Fruit fly (Drosophila melanogaster) whole organism, embryonic: Measurements from ENCODE around the gene Dredd.

Source experiments
- ATbp ChIP-seq: fragments of 200-800 bp; sonication (Bioruptor generic); optimal IDR thresholded peaks from 2 replicates; lab custom pipeline; 2017; ENCODE audit warnings: missing biosample characterization, mild to moderate bottlenecking, missing genetic modification characterization, missing genetic modification reagents
- Awh ChIP-seq: fragments of 200-800 bp; sonication (Bioruptor generic); IDR thresholded peaks from 2 replicates; pipeline ENCODE4, ENCODE4 v1.3.6; 2022; ENCODE audit warnings: missing biosample characterization, missing genetic modification characterization
- B-H1 ChIP-seq: fragments of 200-800 bp; sonication (Bioruptor generic); IDR thresholded peaks from 3 replicates; pipeline ENCODE4 v1.3.6; 2022; ENCODE audit warnings: missing biosample characterization, missing genetic modification characterization
- BEAF-32 ChIP-seq: fragments of 200-800 bp; sonication (Bioruptor generic); optimal IDR thresholded peaks from 3 replicates; lab custom pipeline; 2017; ENCODE audit warnings: missing biosample characterization, missing genetic modification characterization, mild to moderate bottlenecking, moderate library complexity, missing genetic modification reagents
- CG12659 ChIP-seq: fragments of 200-800 bp; sonication (Bioruptor generic); optimal IDR thresholded peaks from 3 replicates; lab custom pipeline; 2017; ENCODE audit warnings: mild to moderate bottlenecking, missing biosample characterization, missing genetic modification reagents, missing genetic modification characterization
- CG12769 ChIP-seq: fragments of 200-800 bp; sonication (Bioruptor generic); optimal IDR thresholded peaks from 2 replicates; lab custom pipeline; 2019; ENCODE audit warnings: missing biosample characterization, mild to moderate bottlenecking, missing genetic modification characterization, moderate library complexity
- CG13894 ChIP-seq: fragments of 200-800 bp; sonication (Bioruptor generic); optimal IDR thresholded peaks from 3 replicates; lab custom pipeline; 2018; ENCODE audit warnings: missing biosample characterization, mild to moderate bottlenecking, missing genetic modification characterization, moderate library complexity
- CG16815 ChIP-seq: fragments of 200-800 bp; sonication (Bioruptor generic); optimal IDR thresholded peaks from 3 replicates; lab custom pipeline; 2017; ENCODE audit warnings: missing biosample characterization, mild to moderate bottlenecking, missing genetic modification characterization
- CG18011 ChIP-seq: fragments of 200-800 bp; sonication (Bioruptor generic); optimal IDR thresholded peaks from 2 replicates; lab custom pipeline; 2017; ENCODE audit warnings: missing biosample characterization, missing genetic modification characterization, mild to moderate bottlenecking, moderate library complexity, missing genotype
- CG2116 ChIP-seq: fragments of 200-800 bp; sonication (Bioruptor generic); optimal IDR thresholded peaks from 3 replicates; lab custom pipeline; 2018; ENCODE audit warnings: missing biosample characterization, mild to moderate bottlenecking, missing genetic modification characterization
- CG3847 ChIP-seq: fragments of 200-800 bp; sonication (Bioruptor generic); IDR thresholded peaks from 2 replicates; pipeline ENCODE4 v1.3.6; 2022; ENCODE audit warnings: missing biosample characterization, missing genetic modification characterization
- CG5245 ChIP-seq: fragments of 200-800 bp; sonication (Bioruptor generic); optimal IDR thresholded peaks from 3 replicates; lab custom pipeline; 2016; ENCODE audit warnings: missing biosample characterization, missing genetic modification characterization
- CG6272 ChIP-seq: fragments of 200-800 bp; sonication (Bioruptor generic); IDR thresholded peaks from 2 replicates; pipeline ENCODE4 v1.3.6; 2022; ENCODE audit warnings: missing biosample characterization, missing genetic modification characterization
- CG7372 ChIP-seq: fragments of 200-800 bp; sonication (Bioruptor generic); IDR thresholded peaks from 2 replicates; pipeline ENCODE4 v1.3.6; 2022; ENCODE audit warnings: missing biosample characterization, missing genetic modification characterization
- Camta ChIP-seq: fragments of 200-800 bp; sonication (Bioruptor generic); optimal IDR thresholded peaks from 2 replicates; lab custom pipeline; 2016; ENCODE audit warnings: missing biosample characterization, missing genetic modification characterization
- Dll ChIP-seq: fragments of 200-800 bp; sonication (Bioruptor generic); IDR thresholded peaks from 4 replicates; pipeline ENCODE4 v1.3.6; 2022; ENCODE audit warnings: missing biosample characterization, missing genetic modification characterization; ENCODE audit not compliant: partially characterized antibody
- Dp ChIP-seq: fragments of 200-800 bp; sonication (Bioruptor generic); optimal IDR thresholded peaks from 2 replicates; lab custom pipeline; 2018; ENCODE audit warnings: missing biosample characterization, mild to moderate bottlenecking, missing genetic modification characterization, moderate library complexity
- Gsc ChIP-seq: fragments of 200-800 bp; sonication (Bioruptor generic); IDR thresholded peaks from 2 replicates; pipeline ENCODE4 v1.3.6; 2022; ENCODE audit warnings: missing biosample characterization, missing genetic modification characterization
- HHEX ChIP-seq: fragments of 200-800 bp; sonication (Bioruptor generic); optimal IDR thresholded peaks from 3 replicates; lab custom pipeline; 2017; ENCODE audit warnings: missing biosample characterization, mild to moderate bottlenecking, missing genetic modification characterization, missing genetic modification reagents
- HmgZ ChIP-seq: fragments of 200-800 bp; sonication (Bioruptor generic); optimal IDR thresholded peaks from 2 replicates; lab custom pipeline; 2018; ENCODE audit warnings: missing biosample characterization, mild to moderate bottlenecking, missing genetic modification characterization
- Hsf ChIP-seq: fragments of 200-800 bp; sonication (Bioruptor generic); optimal IDR thresholded peaks from 3 replicates; lab custom pipeline; 2016; ENCODE audit warnings: missing biosample characterization, missing genetic modification characterization
- Kr ChIP-seq: fragments of 200-800 bp; sonication (Bioruptor generic); optimal IDR thresholded peaks from 2 replicates; lab custom pipeline; 2017; ENCODE audit warnings: missing biosample characterization, mild to moderate bottlenecking, missing genetic modification characterization
- Lhr ChIP-seq: fragments of 200-800 bp; sonication (Bioruptor generic); optimal IDR thresholded peaks from 3 replicates; lab custom pipeline; 2017; ENCODE audit warnings: mild to moderate bottlenecking, missing biosample characterization, missing genetic modification reagents, missing genetic modification characterization
- Lpt ChIP-seq: fragments of >200 bp; optimal IDR thresholded peaks from 2 replicates; lab custom pipeline; 2018; ENCODE audit warnings: missing biosample characterization, missing genetic modification characterization
- Med ChIP-seq: fragments of 200-800 bp; sonication (Bioruptor generic); peaks from one replicate; lab custom pipeline; 2016; ENCODE audit warnings: missing biosample characterization, missing genetic modification characterization, mild to moderate bottlenecking, inconsistent platforms, moderate library complexity
- Myb ChIP-seq: fragments of 200-800 bp; sonication (Bioruptor generic); optimal IDR thresholded peaks from 2 replicates; lab custom pipeline; 2016; ENCODE audit warnings: missing biosample characterization, missing genetic modification characterization
- NC2β ChIP-seq: fragments of 200-800 bp; sonication (Bioruptor generic); optimal IDR thresholded peaks from 2 replicates; lab custom pipeline; 2016; ENCODE audit warnings: missing biosample characterization, missing genetic modification characterization
- Opbp ChIP-seq: fragments of 200-800 bp; sonication (Bioruptor generic); IDR thresholded peaks from 3 replicates; pipeline ENCODE4 v1.3.6; 2022; ENCODE audit warnings: missing biosample characterization, missing genetic modification characterization; ENCODE audit not compliant: partially characterized antibody
- Sox102F ChIP-seq: fragments of 200-800 bp; sonication (Bioruptor generic); optimal IDR thresholded peaks from 2 replicates; lab custom pipeline; 2018; ENCODE audit warnings: missing biosample characterization, mild to moderate bottlenecking, missing genetic modification characterization, moderate library complexity
- bigmax ChIP-seq: fragments of 200-800 bp; sonication (Bioruptor generic); optimal IDR thresholded peaks from 2 replicates; lab custom pipeline; 2018; ENCODE audit warnings: missing biosample characterization, mild to moderate bottlenecking, missing genetic modification characterization
- btn ChIP-seq: fragments of 200-800 bp; sonication (Bioruptor generic); optimal IDR thresholded peaks from 2 replicates; lab custom pipeline; 2016; ENCODE audit warnings: missing biosample characterization, missing genetic modification characterization
- chm ChIP-seq: fragments of 200-800 bp; sonication (Bioruptor generic); IDR thresholded peaks from 2 replicates; pipeline ENCODE4 v1.3.6; 2022; ENCODE audit warnings: missing biosample characterization, missing genetic modification characterization
- crol ChIP-seq: fragments of 200-800 bp; sonication (Bioruptor generic); IDR thresholded peaks from 2 replicates; pipeline ENCODE4 v1.3.6; 2022; ENCODE audit warnings: missing biosample characterization, missing genetic modification characterization
- ewg ChIP-seq: fragments of 200-800 bp; sonication (Bioruptor generic); optimal IDR thresholded peaks from 3 replicates; lab custom pipeline; 2017; ENCODE audit warnings: mild to moderate bottlenecking, missing biosample characterization, missing genetic modification reagents, missing genetic modification characterization
- ham ChIP-seq: fragments of 200-800 bp; sonication (Bioruptor generic); IDR thresholded peaks from 2 replicates; pipeline ENCODE4 v1.3.6; 2022; ENCODE audit warnings: missing biosample characterization, missing genetic modification characterization
- inv ChIP-seq: fragments of 200-800 bp; sonication (Bioruptor generic); IDR thresholded peaks from 2 replicates; pipeline ENCODE4 v1.3.6; 2022; ENCODE audit warnings: missing biosample characterization, missing genetic modification characterization; ENCODE audit not compliant: partially characterized antibody
- luna ChIP-seq: fragments of 200-800 bp; sonication (Bioruptor generic); optimal IDR thresholded peaks from 2 replicates; lab custom pipeline; 2016; ENCODE audit warnings: missing biosample characterization, missing genetic modification characterization
- maf-S ChIP-seq: fragments of 200-800 bp; sonication (Bioruptor generic); optimal IDR thresholded peaks from 2 replicates; lab custom pipeline; 2016; ENCODE audit warnings: missing biosample characterization, missing genetic modification characterization
- mld ChIP-seq: fragments of 200-800 bp; sonication (Bioruptor generic); IDR thresholded peaks from 3 replicates; pipeline ENCODE4 v1.3.6; 2022; ENCODE audit warnings: missing biosample characterization, missing genetic modification characterization; ENCODE audit not compliant: partially characterized antibody
- onecut ChIP-seq: fragments of 200-800 bp; sonication (Bioruptor generic); IDR thresholded peaks from 2 replicates; pipeline ENCODE4 v1.3.6; 2022; ENCODE audit warnings: missing biosample characterization, missing genetic modification characterization
- p53 ChIP-seq: fragments of 200-800 bp; sonication (Bioruptor generic); optimal IDR thresholded peaks from 2 replicates; lab custom pipeline; 2016; ENCODE audit warnings: missing biosample characterization, missing genetic modification characterization
- seq ChIP-seq: fragments of 200-800 bp; sonication (Bioruptor generic); IDR thresholded peaks from 2 replicates; pipeline ENCODE4 v1.3.6; 2022; ENCODE audit warnings: missing biosample characterization, missing genetic modification characterization
- shn ChIP-seq: fragments of 200-800 bp; sonication (Bioruptor generic); optimal IDR thresholded peaks from 3 replicates; lab custom pipeline; 2016; ENCODE audit warnings: missing biosample characterization, missing genetic modification characterization
- slp2 ChIP-seq: fragments of 200-800 bp; sonication (Bioruptor generic); optimal IDR thresholded peaks from 2 replicates; lab custom pipeline; 2016; ENCODE audit warnings: missing biosample characterization, missing genetic modification characterization
- stwl ChIP-seq: fragments of 200-800 bp; sonication (Bioruptor generic); optimal IDR thresholded peaks from 3 replicates; lab custom pipeline; 2018; ENCODE audit warnings: missing biosample characterization, mild to moderate bottlenecking, missing genetic modification characterization, moderate library complexity
- sug ChIP-seq: fragments of 200-800 bp; optimal IDR thresholded peaks from 2 replicates; lab custom pipeline; 2019; ENCODE audit warnings: missing biosample characterization, mild to moderate bottlenecking, missing genetic modification characterization, moderate library complexity
- tin ChIP-seq: fragments of 200-800 bp; sonication (Bioruptor generic); optimal IDR thresholded peaks from 3 replicates; lab custom pipeline; 2016; ENCODE audit warnings: missing biosample characterization, missing genetic modification characterization
- tna ChIP-seq: fragments of 200-800 bp; sonication (Bioruptor generic); IDR thresholded peaks from 2 replicates; pipeline ENCODE4 v1.3.6; 2022; ENCODE audit warnings: missing biosample characterization, missing genetic modification characterization; ENCODE audit not compliant: partially characterized antibody
- wek ChIP-seq: fragments of 200-800 bp; sonication (Bioruptor generic); optimal IDR thresholded peaks from 3 replicates; lab custom pipeline; 2018; ENCODE audit warnings: missing biosample characterization, mild to moderate bottlenecking, missing genetic modification characterization, moderate library complexity
- zen2 ChIP-seq: fragments of 200-800 bp; sonication (Bioruptor generic); IDR thresholded peaks from 3 replicates; pipeline ENCODE4 v1.3.6; 2022; ENCODE audit warnings: missing biosample characterization, missing genetic modification characterization; ENCODE audit not compliant: partially characterized antibody
- zfh2 ChIP-seq: fragments of 200-800 bp; sonication (Bioruptor generic); optimal IDR thresholded peaks from 2 replicates; lab custom pipeline; 2016; ENCODE audit warnings: missing biosample characterization, missing genetic modification characterization

Dredd gene

DNA sequence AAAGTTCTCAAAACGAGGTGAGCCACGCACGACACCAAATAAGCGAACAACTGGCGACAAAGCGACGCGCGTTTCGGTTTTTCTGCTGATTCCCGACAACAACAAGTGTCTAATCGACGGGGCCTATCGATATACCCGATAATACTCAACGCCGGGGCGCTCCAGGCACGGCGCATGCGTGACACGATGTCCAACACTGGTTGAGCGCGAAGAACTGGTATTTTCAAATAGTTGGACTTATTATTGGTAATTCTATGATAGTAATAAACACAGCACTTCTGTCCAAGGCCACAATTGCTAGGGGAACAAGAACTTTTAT, 17.9 kb downstream of the Dredd start (continued):
- TF ChIP-seq chm (GFP tag; lab: Robert Waterston, UW) (no peak), CG2116 (GFP tag; lab: Kevin White, UChicago) (peak; percentile 78), onecut (GFP tag; lab: Robert Waterston, UW) (no peak), zen2 (peak; percentile 71; the same call in 2 of the 3 replicates), ATbp (GFP tag; lab: Kevin White, UChicago) (no peak), HHEX (GFP tag; lab: Kevin White, UChicago) (no peak), stwl (peak; percentile 45), maf-S (no peak), slp2 (GFP tag; lab: Kevin White, UChicago) (no peak), Sox102F (GFP tag; lab: Kevin White, UChicago) (no peak), NC2β (GFP tag; lab: Kevin White, UChicago) (no peak), Dp (GFP tag; lab: Kevin White, UChicago) (peak; percentile 84), zfh2 (GFP tag; lab: Kevin White, UChicago) (peak; percentile 35), Gsc (GFP tag; lab: Robert Waterston, UW) (no peak), CG18011 (GFP tag; lab: Kevin White, UChicago) (no peak), Opbp (peak; percentile 87), crol (GFP tag; lab: Robert Waterston, UW) (no peak), CG3847 (GFP tag; lab: Robert Waterston, UW) (peak; percentile 34; the same call in 1 of the 2 replicates), CG16815 (no peak), mld (GFP tag; lab: Robert Waterston, UW) (peak; percentile 57; the same call in 1 of the 3 replicates), wek (GFP tag; lab: Kevin White, UChicago) (no peak), Kr (GFP tag; lab: Kevin White, UChicago) (no peak), Camta (GFP tag; lab: Kevin White, UChicago) (no peak), CG12659 (GFP tag; lab: Kevin White, UChicago) (peak; percentile 16), Dll (GFP tag; lab: Robert Waterston, UW) (peak; percentile 76), Lpt (GFP tag; lab: Kevin White, UChicago) (no peak), CG6272 (GFP tag; lab: Robert Waterston, UW) (no peak), tin (GFP tag; lab: Kevin White, UChicago) (no peak), CG12769 (tag; lab: Kevin White, UChicago) (peak; percentile 61), tna (peak; percentile 40; the same call in 1 of the 2 replicates), Med (GFP tag; lab: Kevin White, UChicago) (peak; percentile 82), sug (tag; lab: Kevin White, UChicago) (no peak), B-H1 (GFP tag; lab: Robert Waterston, UW) (no peak), Hsf (GFP tag; lab: Kevin White, UChicago) (peak; percentile 13), seq (GFP tag; lab: Robert Waterston, UW) (no peak), ham (GFP tag; lab: Robert Waterston, UW) (no peak), luna (GFP tag; lab: Kevin White, UChicago) (no peak), BEAF-32 (GFP tag; lab: Kevin White, UChicago) (peak; percentile 84), bigmax (GFP tag; lab: Kevin White, UChicago) (no peak), ewg (GFP tag; lab: Kevin White, UChicago) (peak; percentile 57), btn (GFP tag; lab: Kevin White, UChicago) (no peak), p53 (GFP tag; lab: Kevin White, UChicago) (peak; percentile 3), CG13894 (tag; lab: Kevin White, UChicago) (peak; percentile 29), Awh (GFP tag; lab: Robert Waterston, UW) (no peak), Myb (GFP tag; lab: Kevin White, UChicago) (peak; percentile 44), shn (GFP tag; lab: Kevin White, UChicago) (peak; percentile 24), Lhr (GFP tag; lab: Kevin White, UChicago) (no peak), HmgZ (tag; lab: Kevin White, UChicago) (peak; percentile 41), CG5245 (GFP tag; lab: Kevin White, UChicago) (no peak), inv (peak; percentile 75), CG7372 (GFP tag; lab: Robert Waterston, UW) (no peak)
